Worm (Caenorhabditis elegans) whole organism, L2 larva: ENCODE results near the gene C34D4.4.

ENCODE experiments used
- C34F6.9 ChIP-seq: fragments of 150-350 bp; optimal IDR thresholded peaks from 2 replicates; lab custom pipeline; 2014; ENCODE audit warnings: missing biosample characterization, missing genetic modification characterization
- alr-1 ChIP-seq: fragments of 150-350 bp; optimal IDR thresholded peaks from 2 replicates; lab custom pipeline; 2014; ENCODE audit warnings: missing biosample characterization, missing genetic modification characterization
- ama-1 ChIP-seq: fragments of 150-350 bp; optimal IDR thresholded peaks from 2 replicates; lab custom pipeline; 2018; ENCODE audit warnings: inconsistent platforms
- blmp-1 ChIP-seq: sonication (generic microtip); optimal IDR thresholded peaks from 2 replicates; lab custom pipeline; 2017; ENCODE audit warnings: missing genetic modification characterization, mild to moderate bottlenecking, missing compliant biosample characterization, antibody characterized with exemption, moderate library complexity; ENCODE audit not compliant: insufficient read depth
- elt-3 ChIP-seq: sonication (generic microtip); optimal IDR thresholded peaks from 2 replicates; lab custom pipeline; 2017; ENCODE audit warnings: missing biosample characterization, missing genetic modification characterization
- fos-1 ChIP-seq: fragments of 150-350 bp; optimal IDR thresholded peaks from 2 replicates; lab custom pipeline; 2014; ENCODE audit warnings: missing biosample characterization, missing genetic modification characterization
- lsy-2 ChIP-seq, 2 experiments: fragments of 150-350 bp in 1 of 2; sonication (generic microtip) in 1 of 2; optimal IDR thresholded peaks; 2 replicates each; lab custom pipeline; 2014 to 2017; ENCODE audit warnings: missing biosample characterization in 2 of 2, missing genetic modification characterization in 2 of 2
- nhr-11 ChIP-seq: fragments of 150-350 bp; optimal IDR thresholded peaks from 2 replicates; lab custom pipeline; 2014; ENCODE audit warnings: missing biosample characterization, missing genetic modification characterization
- nhr-237 ChIP-seq: fragments of 150-350 bp; optimal IDR thresholded peaks from 2 replicates; lab custom pipeline; 2014; ENCODE audit warnings: missing biosample characterization, missing genetic modification characterization
- nhr-6 ChIP-seq: fragments of 150-350 bp; optimal IDR thresholded peaks from 2 replicates; lab custom pipeline; 2014; ENCODE audit warnings: missing biosample characterization, missing genetic modification characterization
- nhr-77 ChIP-seq: fragments of 150-350 bp; optimal IDR thresholded peaks from 2 replicates; lab custom pipeline; 2014; ENCODE audit warnings: missing biosample characterization, missing genetic modification characterization
- snpc-4 ChIP-seq: fragments of 150-350 bp; optimal IDR thresholded peaks from 2 replicates; lab custom pipeline; 2014; ENCODE audit warnings: missing biosample characterization, missing genetic modification characterization
- ztf-1 ChIP-seq: fragments of 200-800 bp; sonication (Bioruptor generic); conservative IDR thresholded peaks from 2 replicates; pipeline ENCODE4 v1.3.6; 2022; ENCODE audit warnings: missing genetic modification characterization, missing compliant biosample characterization

- TF ChIP-seq snpc-4 (tag; lab: Kevin White, UChicago) (no peak), nhr-77 (tag; lab: Kevin White, UChicago) (no peak), ama-1 (lab: Kevin White, UChicago) (no peak), elt-3 (no peak), nhr-11 (no peak), fos-1 (tag; lab: Kevin White, UChicago) (no peak), C34F6.9 (tag; lab: Kevin White, UChicago) (peak; percentile 70), alr-1 (tag; lab: Kevin White, UChicago) (no peak), nhr-6 (tag; lab: Kevin White, UChicago) (no peak), nhr-237 (tag; lab: Kevin White, UChicago) (no peak), blmp-1 (tag; lab: Kevin White, UChicago) (no peak), lsy-2 (tag; optimal IDR thresholded peaks at IDR 0.05; lab: Kevin White, UChicago) (no peak), ztf-1 (GFP tag; lab: Robert Waterston, UW) (no peak)
These were observed 19.0 kb downstream of the C34D4.4 start, which contains the start of gene skr-16 for ce11 chrIV:7167983-7168760.
